Fruit fly (Drosophila melanogaster) whole organism, larva: Measurements from ENCODE around the gene Unc-115b.
"Not testable (repeated sequence)": the region's sequence is repeated elsewhere in the genome, so short reads cannot be mapped to it uniquely, and the experiment has no call there.

ENCODE experiments used
- noc ChIP-seq: fragments of 200-800 bp; sonication (Bioruptor generic); optimal IDR thresholded peaks from 3 replicates; lab custom pipeline; 2019; ENCODE audit warnings: missing biosample characterization, mild to moderate bottlenecking, missing genetic modification characterization, moderate library complexity

Gene Unc-115b

dm6 chr3R:9692675-9693129 lies at the start of gene Unc-115b, which contains the start of the genes p24-2 and CG32939:
TSS of gene Unc-115b (minus strand) at chr3R:9692775.
TSS of gene p24-2 (minus strand) at chr3R:9692794.
TSS of gene CG32939 (plus strand) at chr3R:9693079.
- TF ChIP-seq noc (tag; lab: Kevin White, UChicago), result not testable (repeated sequence)

DNA sequence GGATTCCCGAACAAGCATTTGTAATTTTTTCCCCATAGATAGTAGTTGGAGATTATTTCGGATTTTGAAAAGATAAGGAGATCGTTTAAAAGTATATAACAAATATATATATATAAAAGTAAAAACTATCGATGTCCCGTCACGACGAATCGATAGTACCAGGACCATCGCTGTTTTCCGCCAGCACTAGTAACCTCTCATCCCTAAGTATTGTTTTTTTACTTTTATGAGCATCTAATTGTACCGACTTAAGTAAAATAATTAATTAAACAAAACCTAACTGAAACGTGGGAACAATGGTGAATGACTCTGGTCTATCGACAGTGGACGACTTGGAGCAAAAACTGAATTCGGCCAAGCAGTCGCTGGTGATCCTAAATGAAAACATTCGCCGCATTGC lies 48.1 kb upstream of the Unc-115b start, which contains the start of gene Pnn:
Gene Pnn, plus strand, starts transcription at position 187 of the 400 bp plus-strand sequence.
- no peak for TF ChIP-seq noc (tag; lab: Kevin White, UChicago)

DNA sequence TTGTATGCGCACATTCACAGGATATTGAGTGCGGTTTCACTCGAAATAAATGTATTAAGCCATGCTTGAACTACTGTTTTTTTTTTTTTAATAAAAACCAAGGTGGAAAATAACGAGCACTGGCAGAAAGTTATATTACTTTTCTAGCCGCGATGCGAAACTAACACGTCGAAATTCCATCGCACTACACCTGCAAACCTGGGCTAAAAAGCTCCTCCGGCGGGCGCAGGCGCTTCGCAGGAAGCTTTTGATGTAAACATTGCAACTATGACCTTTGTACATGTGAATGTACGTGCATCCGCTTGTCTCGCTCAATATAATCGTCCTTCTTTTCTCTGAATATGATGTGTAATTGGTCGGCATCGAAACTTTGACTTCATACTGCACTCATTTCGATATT lies 47.2 kb upstream of the Unc-115b start, which contains the start of gene side-VII:
Gene side-VII, minus strand, starts transcription at position 187 of the 400 bp plus-strand sequence.
- TF ChIP-seq noc (tag; lab: Kevin White, UChicago), result no peak

- no peak for TF ChIP-seq noc (tag; lab: Kevin White, UChicago)
Observed at dm6 chr3R:9735151-9735550, 42.6 kb upstream of the Unc-115b start.

DNA sequence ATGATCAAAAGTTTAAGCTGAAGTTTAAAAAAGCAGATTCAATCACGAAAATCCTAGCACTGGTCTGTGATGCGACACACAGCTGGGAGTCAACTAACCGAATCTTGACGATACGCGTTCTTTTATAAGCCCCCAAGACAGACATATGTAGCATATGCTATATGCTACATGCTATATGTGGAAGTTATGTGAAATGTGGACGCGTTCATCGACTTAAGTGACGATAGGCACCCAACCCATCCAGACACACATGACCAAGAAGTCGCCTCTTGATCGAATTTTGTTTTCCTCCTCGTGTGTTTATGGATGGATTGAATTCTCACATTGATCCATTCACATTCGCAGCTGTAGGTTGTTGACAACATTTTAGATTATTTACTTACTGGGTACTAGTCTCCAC lies 40.6 kb upstream of the Unc-115b start, which contains the start of gene alphaTub85E:
Gene alphaTub85E, minus strand, starts transcription at position 101 of the 400 bp plus-strand sequence.
- no peak for TF ChIP-seq noc (tag; lab: Kevin White, UChicago)

- TF ChIP-seq noc (tag; lab: Kevin White, UChicago), result no peak
Observed at dm6 chr3R:9730784-9731183, 38.2 kb upstream of the Unc-115b start, which contains the start of gene FoxP. TSS of gene FoxP (minus strand) at chr3R:9730872.

DNA sequence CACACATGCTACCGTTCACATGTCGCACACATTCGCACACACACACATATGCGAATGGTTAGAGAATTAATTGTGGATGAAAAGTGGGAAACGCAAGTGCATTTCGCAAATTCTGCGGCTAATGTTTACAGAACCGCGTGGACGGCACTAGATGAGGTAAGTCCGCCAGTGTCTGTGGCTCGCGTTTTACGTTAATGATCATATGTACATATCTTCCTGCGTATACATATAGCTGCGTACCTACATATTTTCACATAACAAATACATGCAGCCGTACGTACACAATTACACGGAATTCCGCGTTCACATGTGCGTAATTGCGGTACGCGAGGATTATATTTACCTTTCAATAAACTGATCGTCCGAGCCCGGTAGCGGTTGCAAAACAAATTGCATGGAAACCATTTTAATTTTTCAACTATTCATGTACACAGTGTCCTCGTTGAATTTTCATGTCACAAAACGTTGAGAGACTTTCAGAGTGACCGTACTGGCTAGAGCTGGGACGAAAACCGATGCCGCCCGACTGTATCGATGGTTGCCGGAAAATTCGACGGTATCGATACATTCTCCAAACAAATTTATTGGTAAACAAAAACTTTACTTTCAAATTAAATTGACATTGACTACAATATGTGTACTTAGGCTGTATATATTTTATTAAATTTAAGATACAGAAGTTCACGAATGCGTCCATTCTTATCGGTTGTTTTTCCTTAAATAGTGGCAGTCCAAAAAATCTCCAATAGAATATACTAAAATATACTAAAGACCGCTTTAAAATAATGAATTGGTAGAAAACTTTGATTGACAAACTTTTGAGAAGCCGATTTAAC lies 32.8 kb upstream of the Unc-115b start, which contains the start of gene hyd:
Gene hyd, minus strand, starts transcription at position 495 of the 836 bp plus-strand sequence.
- no peak for TF ChIP-seq noc (tag; lab: Kevin White, UChicago)

dm6 chr3R:9710886-9711285 lies 18.3 kb upstream of the Unc-115b start, which contains the start of the genes trbd and dmt:
TSS of gene trbd (minus strand) at chr3R:9711037.
TSS of gene dmt (plus strand) at chr3R:9711142.
- no peak for TF ChIP-seq noc (tag; lab: Kevin White, UChicago)

DNA sequence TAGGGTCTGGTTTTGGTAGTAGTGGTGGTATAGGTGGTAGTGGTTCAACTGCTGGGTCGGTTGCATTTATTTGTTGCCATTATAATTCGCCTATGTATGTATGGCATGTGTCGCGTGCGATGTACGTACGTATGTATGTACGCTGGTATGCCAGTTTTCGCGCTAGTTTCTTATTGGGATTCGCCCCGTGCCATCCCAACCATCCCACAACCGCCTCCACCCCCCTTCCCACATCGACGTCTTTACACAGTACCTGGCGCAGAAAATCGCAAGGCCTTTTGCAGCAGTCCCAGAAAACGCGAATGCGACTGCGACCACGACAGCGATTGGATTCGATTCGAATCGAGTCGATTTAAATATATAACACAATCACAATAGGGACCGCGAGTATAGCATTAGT lies 17.7 kb upstream of the Unc-115b start:
- TF ChIP-seq noc (tag; lab: Kevin White, UChicago), result no peak

DNA sequence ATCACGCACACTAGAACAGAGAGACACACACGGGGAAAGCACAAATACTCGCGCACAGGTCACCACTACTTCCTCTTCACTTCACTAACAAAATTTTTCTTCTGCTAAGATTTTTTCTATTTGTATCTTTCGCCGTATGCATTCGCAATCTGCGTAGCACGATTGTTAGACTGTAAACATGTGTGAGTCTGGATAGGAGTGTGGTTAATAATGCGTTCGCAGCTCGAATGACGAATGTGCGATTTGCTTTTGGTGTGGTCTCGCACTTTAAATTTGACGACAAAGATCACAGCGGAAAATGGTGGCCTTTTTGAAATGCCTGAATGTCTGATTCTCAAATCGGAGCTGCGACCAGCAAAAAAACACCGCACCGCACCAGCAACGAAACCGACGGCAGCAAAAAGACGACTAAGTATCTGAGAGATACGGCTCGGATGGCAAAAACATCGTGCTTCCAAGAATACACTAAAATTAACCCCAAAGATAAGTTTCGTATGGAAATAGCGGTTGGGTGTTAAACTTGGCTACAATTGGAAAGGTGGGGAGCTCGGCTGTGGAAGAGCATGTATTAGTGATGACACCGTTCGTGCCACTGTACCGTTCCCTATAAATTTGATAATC lies 12.5 kb upstream of the Unc-115b start, which contains the start of gene Unc-115a:
Gene Unc-115a, minus strand, starts transcription at position 410 of the 621 bp plus-strand sequence.
- peak; percentile 46 for TF ChIP-seq noc (tag; lab: Kevin White, UChicago)

dm6 chr3R:9704183-9705007 lies 11.8 kb upstream of the Unc-115b start:
- TF ChIP-seq noc (tag; lab: Kevin White, UChicago), result peak; percentile 47

dm6 chr3R:9703273-9703672 lies 10.7 kb upstream of the Unc-115b start:
- TF ChIP-seq noc (tag; lab: Kevin White, UChicago), result no peak

DNA sequence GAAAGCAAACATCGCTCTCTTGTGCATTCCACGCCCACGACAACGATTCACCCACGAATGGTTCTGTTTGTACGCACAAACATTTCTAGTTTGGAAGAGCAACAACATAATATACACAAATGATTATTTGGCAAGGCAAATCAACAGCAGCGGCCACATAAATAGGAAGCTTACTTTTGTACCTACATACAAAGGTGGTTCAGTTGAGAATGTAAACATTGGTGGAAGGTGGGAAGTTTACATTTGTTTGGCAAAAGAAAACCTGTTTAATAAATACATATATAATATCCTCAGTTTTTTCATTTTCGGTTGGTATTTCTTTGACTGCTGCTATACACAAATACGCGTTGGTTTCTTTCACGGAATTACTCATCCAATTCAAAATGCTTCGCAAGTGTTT lies 10.0 kb upstream of the Unc-115b start:
- TF ChIP-seq noc (tag; lab: Kevin White, UChicago), result peak; percentile 91

- no peak for TF ChIP-seq noc (tag; lab: Kevin White, UChicago)
Observed at dm6 chr3R:9701897-9702296, 9.3 kb upstream of the Unc-115b start.

dm6 chr3R:9701148-9701703 lies 8.7 kb upstream of the Unc-115b start:
- no peak for TF ChIP-seq noc (tag; lab: Kevin White, UChicago)
